Worm (Caenorhabditis elegans) whole organism, young adult: ENCODE data around the gene K09C4.10.

Source experiments
- B0019.2 ChIP-seq: fragments of 200-800 bp; sonication (Bioruptor generic); conservative IDR thresholded peaks from 2 replicates; pipeline ENCODE4 v1.3.6; 2022; ENCODE audit warnings: missing genetic modification reagents, missing genetic modification characterization, missing compliant biosample characterization
- B0035.1 ChIP-seq: sonication (generic microtip); optimal IDR thresholded peaks from 2 replicates; lab custom pipeline; 2016; ENCODE audit warnings: missing genetic modification characterization, mild to moderate bottlenecking, missing compliant biosample characterization, missing genotype, missing genetic modification reagents
- F10E7.11 ChIP-seq: sonication (generic microtip); optimal IDR thresholded peaks from 2 replicates; lab custom pipeline; 2017; ENCODE audit warnings: mild to moderate bottlenecking, missing genetic modification characterization, moderate library complexity, missing compliant biosample characterization
- F33H1.4 ChIP-seq: fragments of 200-800 bp; sonication (Bioruptor generic); IDR thresholded peaks from 2 replicates; pipeline ENCODE4 v1.3.6; 2022; ENCODE audit warnings: missing genetic modification reagents, missing genetic modification characterization, missing compliant biosample characterization
- F49E8.2 ChIP-seq: sonication (generic microtip); optimal IDR thresholded peaks from 3 replicates; lab custom pipeline; 2017; ENCODE audit warnings: missing genetic modification characterization, mild to moderate bottlenecking, missing compliant biosample characterization, antibody characterized with exemption, moderate library complexity; ENCODE audit not compliant: insufficient read depth
- F52B5.7 ChIP-seq: sonication (generic microtip); optimal IDR thresholded peaks from 2 replicates; lab custom pipeline; 2016; ENCODE audit warnings: mild to moderate bottlenecking, missing genetic modification characterization, missing compliant biosample characterization
- Y56A3A.18 ChIP-seq: fragments of 200-800 bp; sonication (Bioruptor generic); IDR thresholded peaks from 2 replicates; pipeline ENCODE4 v1.3.6; 2022; ENCODE audit warnings: missing genetic modification reagents, missing genetic modification characterization, missing compliant biosample characterization
- Y79H2A.3 ChIP-seq: fragments of 200-800 bp; sonication (Bioruptor generic); conservative IDR thresholded peaks from 2 replicates; pipeline ENCODE4 v1.3.6; 2022; ENCODE audit warnings: missing genetic modification reagents, missing genetic modification characterization, missing compliant biosample characterization
- ama-1 ChIP-seq, 3 experiments: fragments of 150-350 bp in 1 of 3; sonication (generic microtip) in 2 of 3; optimal IDR thresholded peaks; 2 replicates each; lab custom pipeline; 2014 to 2018; ENCODE audit warnings: missing biosample characterization in 2 of 3, missing genetic modification characterization in 2 of 3, missing genetic modification reagents in 2 of 3
- aptf-3 ChIP-seq: fragments of 200-800 bp; sonication (Bioruptor generic); IDR thresholded peaks from 2 replicates; pipeline ENCODE4 v1.3.6; 2022; ENCODE audit warnings: missing genetic modification characterization, missing compliant biosample characterization
- athp-1 ChIP-seq: sonication (generic microtip); optimal IDR thresholded peaks from 2 replicates; lab custom pipeline; 2017; ENCODE audit warnings: mild to moderate bottlenecking, missing genetic modification characterization, missing compliant biosample characterization
- attf-3 ChIP-seq: fragments of 200-800 bp; sonication (Bioruptor generic); conservative IDR thresholded peaks from 2 replicates; pipeline ENCODE4 v1.3.6; 2022; ENCODE audit warnings: missing genetic modification reagents, missing genetic modification characterization, missing compliant biosample characterization
- ccch-3 ChIP-seq: fragments of 200-800 bp; sonication (Bioruptor generic); optimal IDR thresholded peaks from 2 replicates; lab custom pipeline; 2018; ENCODE audit warnings: mild to moderate bottlenecking, missing genetic modification characterization, missing compliant biosample characterization
- cebp-1 ChIP-seq, 2 experiments: fragments of 200-800 bp in 1 of 2; sonication (Bioruptor generic) in 1 of 2; sonication (generic microtip) in 1 of 2; IDR thresholded peaks in 1 of 2; optimal IDR thresholded peaks in 1 of 2; 2 replicates each; pipeline versions ENCODE4 v1.3.6 to Lab custom; 2017 to 2022; ENCODE audit warnings: missing compliant biosample characterization in 2 of 2, missing genetic modification characterization in 2 of 2, mild to moderate bottlenecking in 1 of 2, missing genetic modification reagents in 1 of 2, moderate library complexity in 1 of 2
- cebp-2 ChIP-seq: fragments of 200-800 bp; sonication (Bioruptor generic); IDR thresholded peaks from 2 replicates; pipeline ENCODE4 v1.3.6; 2022; ENCODE audit warnings: missing genetic modification characterization, missing compliant biosample characterization
- ceh-27 ChIP-seq: fragments of 200-800 bp; sonication (Bioruptor generic); optimal IDR thresholded peaks from 2 replicates; lab custom pipeline; 2018; ENCODE audit warnings: mild to moderate bottlenecking, missing genetic modification characterization, moderate library complexity, missing compliant biosample characterization
- ceh-58 ChIP-seq: fragments of 200-800 bp; sonication (Bioruptor generic); IDR thresholded peaks from 2 replicates; pipeline ENCODE4 v1.3.6; 2022; ENCODE audit warnings: missing genetic modification characterization, missing compliant biosample characterization
- dox-1 ChIP-seq: fragments of 200-800 bp; sonication (Bioruptor generic); IDR thresholded peaks from 2 replicates; pipeline ENCODE4 v1.3.6; 2022; ENCODE audit warnings: missing genetic modification reagents, missing genetic modification characterization, missing compliant biosample characterization
- dpl-1 ChIP-seq: fragments of 150-350 bp; optimal IDR thresholded peaks from 2 replicates; lab custom pipeline; 2014; ENCODE audit warnings: missing biosample characterization, missing genetic modification reagents, missing genetic modification characterization
- gei-17 ChIP-seq: fragments of 200-800 bp; sonication (Bioruptor generic); optimal IDR thresholded peaks from 2 replicates; lab custom pipeline; 2018; ENCODE audit warnings: mild to moderate bottlenecking, missing genetic modification characterization, missing compliant biosample characterization
- hlh-26 ChIP-seq: fragments of 200-800 bp; sonication (Bioruptor generic); conservative IDR thresholded peaks from 2 replicates; pipeline ENCODE4 v1.3.6; 2022; ENCODE audit warnings: missing genetic modification reagents, missing genetic modification characterization, missing compliant biosample characterization
- hrde-1 ChIP-seq: sonication (generic microtip); optimal IDR thresholded peaks from 2 replicates; lab custom pipeline; 2016; ENCODE audit warnings: missing genetic modification characterization, mild to moderate bottlenecking, missing compliant biosample characterization, moderate library complexity, missing genotype, missing genetic modification reagents, borderline replicate concordance
- hsf-1 ChIP-seq: fragments of 200-800 bp; sonication (Bioruptor generic); IDR thresholded peaks from 2 replicates; pipeline ENCODE4 v1.3.6; 2022; ENCODE audit warnings: missing genetic modification reagents, missing genetic modification characterization, missing compliant biosample characterization
- let-526 ChIP-seq: fragments of 200-800 bp; sonication (Bioruptor generic); IDR thresholded peaks from 2 replicates; pipeline ENCODE4 v1.3.6; 2022; ENCODE audit warnings: missing genetic modification reagents, missing genetic modification characterization, missing compliant biosample characterization
- lin-26 ChIP-seq: fragments of 200-800 bp; sonication (Bioruptor generic); IDR thresholded peaks from 2 replicates; pipeline ENCODE4 v1.3.6; 2022; ENCODE audit warnings: missing genetic modification reagents, missing genetic modification characterization, missing compliant biosample characterization
- madf-10 ChIP-seq: sonication (generic microtip); optimal IDR thresholded peaks from 2 replicates; lab custom pipeline; 2016; ENCODE audit warnings: mild to moderate bottlenecking, missing genetic modification characterization, missing compliant biosample characterization
- nhr-120 ChIP-seq: fragments of 200-800 bp; sonication (Bioruptor generic); IDR thresholded peaks from 2 replicates; pipeline ENCODE4 v1.3.6; 2022; ENCODE audit warnings: missing genetic modification characterization, missing compliant biosample characterization
- nhr-27 ChIP-seq: fragments of 200-800 bp; sonication (Bioruptor generic); optimal IDR thresholded peaks from 2 replicates; lab custom pipeline; 2018; ENCODE audit warnings: mild to moderate bottlenecking, missing genetic modification characterization, moderate library complexity, missing compliant biosample characterization
- nhr-80 ChIP-seq: sonication (generic microtip); optimal IDR thresholded peaks from 2 replicates; lab custom pipeline; 2016; ENCODE audit warnings: missing genetic modification characterization, missing compliant biosample characterization
- pha-4 ChIP-seq: fragments of 150-350 bp; sonication (generic microtip); optimal IDR thresholded peaks from 2 replicates; lab custom pipeline; 2014; ENCODE audit warnings: missing biosample characterization, missing genetic modification reagents, missing genetic modification characterization
- rcor-1 ChIP-seq: fragments of 200-800 bp; sonication (Bioruptor generic); IDR thresholded peaks from 2 replicates; pipeline ENCODE4 v1.3.6; 2022; ENCODE audit warnings: missing genetic modification reagents, missing genetic modification characterization, missing compliant biosample characterization
- sea-2 ChIP-seq: fragments of 200-800 bp; sonication (Bioruptor generic); IDR thresholded peaks from 2 replicates; pipeline ENCODE4 v1.3.6; 2022; ENCODE audit warnings: missing genetic modification characterization, missing compliant biosample characterization
- snpc-4 ChIP-seq, 5 experiments: fragments of 150-350 bp in 1 of 5; sonication (generic microtip) in 4 of 5; optimal IDR thresholded peaks; 2 replicates each; lab custom pipeline; 2014 to 2018; ENCODE audit warnings: missing genetic modification characterization in 5 of 5, missing biosample characterization in 3 of 5, antibody characterized with exemption in 2 of 5, mild to moderate bottlenecking in 2 of 5, missing compliant biosample characterization in 2 of 5, missing genotype in 2 of 5, moderate library complexity in 2 of 5, missing genetic modification reagents in 1 of 5
- sptf-2 ChIP-seq: fragments of 200-800 bp; sonication (Bioruptor generic); optimal IDR thresholded peaks from 2 replicates; lab custom pipeline; 2018; ENCODE audit warnings: mild to moderate bottlenecking, missing genetic modification characterization, missing compliant biosample characterization
- tbp1 ChIP-seq: fragments of 200-800 bp; sonication (Bioruptor generic); optimal IDR thresholded peaks from 2 replicates; lab custom pipeline; 2018; ENCODE audit warnings: mild to moderate bottlenecking, missing genetic modification characterization, missing compliant biosample characterization
- unc-130 ChIP-seq: sonication (generic microtip); optimal IDR thresholded peaks from 2 replicates; lab custom pipeline; 2016; ENCODE audit warnings: missing genetic modification reagents, missing genetic modification characterization, missing compliant biosample characterization
- unc-62 ChIP-seq: fragments of 150-350 bp; optimal IDR thresholded peaks from 2 replicates; lab custom pipeline; 2014; ENCODE audit warnings: missing biosample characterization, missing genetic modification reagents, missing genetic modification characterization
- ztf-22 ChIP-seq: fragments of 200-800 bp; sonication (Bioruptor generic); optimal IDR thresholded peaks from 2 replicates; lab custom pipeline; 2018; ENCODE audit warnings: mild to moderate bottlenecking, missing genetic modification characterization, moderate library complexity, missing compliant biosample characterization
- ztf-25 ChIP-seq: fragments of 200-800 bp; sonication (Bioruptor generic); IDR thresholded peaks from 2 replicates; pipeline ENCODE4 v1.3.6; 2022; ENCODE audit warnings: missing genetic modification reagents, missing genetic modification characterization, missing compliant biosample characterization

The K09C4.10 gene

ce11 chrX:3304068-3304467 lies 24.0 kb upstream of the K09C4.10 start, which contains the start of gene F11D5.7:
Gene F11D5.7, plus strand, starts transcription at chrX:3304368.
- TF ChIP-seq ceh-27 (GFP tag; lab: Kevin White, UChicago) (no peak), athp-1 (tag; lab: Kevin White, UChicago) (no peak), attf-3 (GFP tag; lab: Robert Waterston, UW) (no peak), ceh-58 (GFP tag; lab: Robert Waterston, UW) (no peak), gei-17 (GFP tag; lab: Kevin White, UChicago) (no peak), unc-62 (GFP tag; lab: Kevin White, UChicago) (no peak), hsf-1 (GFP tag; lab: Robert Waterston, UW) (no peak)

- TF ChIP-seq Y79H2A.3 (GFP tag; lab: Robert Waterston, UW) (no peak), cebp-2 (GFP tag; lab: Robert Waterston, UW) (no peak), snpc-4 (GFP tag; optimal IDR thresholded peaks at IDR 0.05; lab: Kevin White, UChicago) (no peak), snpc-4 (tag; optimal IDR thresholded peaks at IDR 0.05; lab: Kevin White, UChicago) (no peak), nhr-120 (no peak), F52B5.7 (tag; lab: Kevin White, UChicago) (no peak), ztf-22 (GFP tag; lab: Kevin White, UChicago) (no peak), pha-4 (no peak), madf-10 (no peak), F10E7.11 (tag; lab: Kevin White, UChicago) (no peak), B0019.2 (GFP tag; lab: Robert Waterston, UW) (no peak), aptf-3 (no peak), dpl-1 (no peak), sea-2 (GFP tag; lab: Robert Waterston, UW) (no peak), nhr-27 (no peak), cebp-1 (GFP tag; IDR thresholded peaks at IDR 0.05; lab: Robert Waterston, UW) (no peak), cebp-1 (tag; optimal IDR thresholded peaks at IDR 0.05; lab: Kevin White, UChicago) (no peak)
- TF ChIP-seq, all 124 proteins: peak for 0
Observed at ce11 chrX:3301770-3302169, 21.7 kb upstream of the K09C4.10 start, which contains the start of gene F11D5.5. Gene F11D5.5, plus strand, starts transcription at chrX:3302070.

ce11 chrX:3300582-3300981 lies 20.6 kb upstream of the K09C4.10 start:
- TF ChIP-seq sptf-2 (GFP tag; lab: Kevin White, UChicago) (no peak), unc-62 (GFP tag; lab: Kevin White, UChicago) (peak; percentile 72), nhr-80 (peak; percentile 64)

DNA sequence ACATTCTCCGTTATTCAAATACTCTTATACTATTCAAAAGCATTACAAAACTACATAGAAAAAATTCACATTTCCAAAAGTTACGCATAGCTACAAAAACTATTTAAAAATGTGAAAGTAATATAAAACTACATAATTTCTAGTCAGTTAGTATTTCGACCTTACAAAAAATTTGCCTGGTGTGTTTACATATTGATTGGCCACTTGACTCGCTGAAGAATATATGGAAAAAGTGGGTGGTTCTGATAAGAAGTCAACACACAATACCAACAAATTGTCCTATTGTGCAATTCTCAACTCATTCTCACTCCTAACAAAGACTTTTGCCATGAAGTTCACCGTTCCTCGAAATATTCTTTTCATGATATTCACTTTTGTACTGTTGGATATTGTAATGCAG lies 18.6 kb upstream of the K09C4.10 start, which contains the start of gene K09C4.1:
K09C4.1 (plus strand) TSS at position 301 of the 400 bp plus-strand sequence.
- TF ChIP-seq hrde-1 = no peak
- no peak for TF ChIP-seq ztf-25
- TF ChIP-seq ccch-3 (GFP tag; lab: Kevin White, UChicago) = no peak
- TF ChIP-seq let-526 (GFP tag; lab: Robert Waterston, UW) = no peak
- TF ChIP-seq dox-1 (GFP tag; lab: Robert Waterston, UW) = no peak
- TF ChIP-seq F33H1.4 (GFP tag; lab: Robert Waterston, UW) = no peak
- TF ChIP-seq unc-130 = no peak
- no peak for TF ChIP-seq cebp-2 (GFP tag; lab: Robert Waterston, UW)
- TF ChIP-seq rcor-1 (GFP tag; lab: Robert Waterston, UW) = no peak
- no peak for TF ChIP-seq Y79H2A.3 (GFP tag; lab: Robert Waterston, UW)
- no peak for TF ChIP-seq F49E8.2 (tag; lab: Kevin White, UChicago)
- no peak for TF ChIP-seq lin-26
- TF ChIP-seq B0035.1 (tag; lab: Kevin White, UChicago) = no peak
- TF ChIP-seq tbp1 (GFP tag; lab: Kevin White, UChicago) = no peak
- TF ChIP-seq hlh-26 (GFP tag; lab: Robert Waterston, UW) = no peak
- TF ChIP-seq Y56A3A.18 (GFP tag; lab: Robert Waterston, UW) = no peak
- no peak for TF ChIP-seq ama-1 (optimal IDR thresholded peaks at IDR 0.05; lab: Kevin White, UChicago)
- TF ChIP-seq ama-1 (GFP tag; optimal IDR thresholded peaks at IDR 0.05; lab: Kevin White, UChicago) = no peak
